Worm (Caenorhabditis elegans) whole organism, L4 larva: Measurements from ENCODE around the gene ddx-46.

Experiments used
- Y48G9A.11 ChIP-seq: fragments of 200-800 bp; sonication (Bioruptor generic); IDR thresholded peaks from 2 replicates; pipeline ENCODE4 v1.3.6; 2022; ENCODE audit warnings: missing genetic modification reagents, missing genetic modification characterization, missing compliant biosample characterization
- ama-1 ChIP-seq: fragments of 150-350 bp; optimal IDR thresholded peaks from 2 replicates; lab custom pipeline; 2014; ENCODE audit warnings: inconsistent platforms, mixed read lengths
- dve-1 ChIP-seq: sonication (generic microtip); optimal IDR thresholded peaks from 2 replicates; lab custom pipeline; 2017; ENCODE audit warnings: antibody characterized with exemption, mild to moderate bottlenecking, missing genetic modification characterization, missing compliant biosample characterization; ENCODE audit not compliant: insufficient read depth
- lsy-2 ChIP-seq, 2 experiments: fragments of 150-350 bp in 1 of 2; sonication (generic microtip) in 1 of 2; optimal IDR thresholded peaks; 2 replicates each; lab custom pipeline; 2014 to 2017; ENCODE audit warnings: missing biosample characterization in 2 of 2, missing genetic modification characterization in 2 of 2
- zag-1 ChIP-seq: fragments of 150-350 bp; optimal IDR thresholded peaks from 2 replicates; lab custom pipeline; 2014; ENCODE audit warnings: missing biosample characterization, missing genetic modification characterization
- ztf-11 ChIP-seq: fragments of 150-350 bp; optimal IDR thresholded peaks from 2 replicates; lab custom pipeline; 2014; ENCODE audit warnings: missing biosample characterization, missing genetic modification characterization

DNA sequence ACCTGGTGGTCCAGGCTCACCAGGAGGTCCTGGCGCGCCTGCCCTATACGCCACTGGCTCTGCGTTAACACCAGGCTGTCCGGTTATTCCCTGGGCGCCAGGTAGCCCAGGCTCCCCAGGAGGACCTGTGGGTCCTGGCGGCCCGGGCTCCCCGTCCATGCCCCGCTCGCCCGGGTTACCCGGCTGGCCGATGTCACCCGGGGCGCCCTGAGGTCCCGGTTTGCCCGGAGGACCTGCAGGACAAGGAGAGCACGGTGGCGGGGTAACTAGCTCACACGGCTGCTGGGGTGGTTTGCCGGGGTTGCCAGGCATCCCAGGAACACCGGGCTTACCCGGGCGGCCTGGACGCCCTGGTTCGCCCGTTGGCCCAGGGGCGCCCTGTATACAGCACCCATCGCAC is 48.7 kb upstream of the ddx-46 start:
- no peak for TF ChIP-seq ama-1 (lab: Kevin White, UChicago)
- no peak for TF ChIP-seq dve-1
- TF ChIP-seq Y48G9A.11 (GFP tag; lab: Robert Waterston, UW), result no peak
- no peak for TF ChIP-seq ztf-11 (tag; lab: Kevin White, UChicago)
- no peak for TF ChIP-seq lsy-2 (tag; optimal IDR thresholded peaks at IDR 0.05; lab: Kevin White, UChicago)
- no peak for TF ChIP-seq zag-1 (tag; lab: Kevin White, UChicago)
